Worm (Caenorhabditis elegans): ENCODE measurements around the gene rmd-2.
A peak's percentile ranks its signal among the peaks of the same experiment; 100 is the strongest.

rmd-2 gene

ce11 chrV:9986177-9986576 lies at the start of gene rmd-2:
rmd-2 (minus strand) TSS chrV:9986277.
- TF ChIP-seq hlh-30 (tag; optimal IDR thresholded peaks at IDR 0.05; ENCODE audit: insufficient read depth) (peak; percentile 28), hlh-13 (GFP tag; optimal IDR thresholded peaks at IDR 0.05) (no peak)

- TF ChIP-seq unc-42 (tag; optimal IDR thresholded peaks at IDR 0.05), result peak; percentile 30
- TF ChIP-seq pax-1 (tag; optimal IDR thresholded peaks at IDR 0.05), result no peak
- no peak for TF ChIP-seq ceh-18 (tag; optimal IDR thresholded peaks at IDR 0.05)
- no peak for TF ChIP-seq F13H6.1 (tag; optimal IDR thresholded peaks at IDR 0.05)
These were observed 49.5 kb upstream of the rmd-2 start for ce11 chrV:10035586-10035985.

ce11 chrV:10031384-10032171 lies 45.5 kb upstream of the rmd-2 start:
- TF ChIP-seq nhr-232 (tag; optimal IDR thresholded peaks at IDR 0.05) (no peak), ceh-48 (tag; optimal IDR thresholded peaks at IDR 0.05) (no peak), ahr-1 (tag; optimal IDR thresholded peaks at IDR 0.05) (no peak), sdc-2 (tag; optimal IDR thresholded peaks at IDR 0.05) (no peak), C08G9.2 (tag; optimal IDR thresholded peaks at IDR 0.05) (peak; percentile 48), sox-4 (tag; optimal IDR thresholded peaks at IDR 0.05) (no peak), ceh-2 (tag; optimal IDR thresholded peaks at IDR 0.05) (peak; percentile 40), T23F11.4 (GFP tag; optimal IDR thresholded peaks at IDR 0.05) (no peak), unc-86 (tag; optimal IDR thresholded peaks at IDR 0.05) (no peak), fax-1 (tag; optimal IDR thresholded peaks at IDR 0.05) (no peak), ceh-22 (tag; optimal IDR thresholded peaks at IDR 0.05) (no peak), pat-9 (tag; optimal IDR thresholded peaks at IDR 0.05) (no peak), odd-2 (tag; optimal IDR thresholded peaks at IDR 0.05) (no peak), fkh-6 (tag; optimal IDR thresholded peaks at IDR 0.05) (no peak), pha-4 (tag; optimal IDR thresholded peaks at IDR 0.05) (no peak), ref-2 (tag; optimal IDR thresholded peaks at IDR 0.05) (no peak), ceh-31 (tag; optimal IDR thresholded peaks at IDR 0.05) (peak; percentile 31), nfya-1 (tag; optimal IDR thresholded peaks at IDR 0.05) (no peak), zip-5 (tag; optimal IDR thresholded peaks at IDR 0.05) (peak; percentile 57), fkh-10 (GFP tag; optimal IDR thresholded peaks at IDR 0.05) (no peak), ceh-24 (tag; optimal IDR thresholded peaks at IDR 0.05) (no peak), ets-4 (tag; optimal IDR thresholded peaks at IDR 0.05) (peak; percentile 13), hlh-8 (tag; optimal IDR thresholded peaks at IDR 0.05) (no peak)

ce11 chrV:10030992-10031383 lies 44.9 kb upstream of the rmd-2 start, which contains the start of gene acl-2:
acl-2 (minus strand) TSS chrV:10031092.
- no peak for TF ChIP-seq dmd-4 (tag; optimal IDR thresholded peaks at IDR 0.05; ENCODE audit: borderline replicate concordance)
- no peak for TF ChIP-seq syd-9 (tag; optimal IDR thresholded peaks at IDR 0.05)
- no peak for TF ChIP-seq nhr-11 (tag; optimal IDR thresholded peaks at IDR 0.05)
- TF ChIP-seq hlh-6 (tag; optimal IDR thresholded peaks at IDR 0.05), result no peak
- no peak for TF ChIP-seq Y22D7AL.16 (tag; optimal IDR thresholded peaks at IDR 0.05)
- TF ChIP-seq ttx-3 (tag; optimal IDR thresholded peaks at IDR 0.05), result no peak
- no peak for TF ChIP-seq ceh-6 (GFP tag; optimal IDR thresholded peaks at IDR 0.05)
- no peak for TF ChIP-seq sdc-2 (tag; optimal IDR thresholded peaks at IDR 0.05)
- no peak for TF ChIP-seq pqm-1 (tag; optimal IDR thresholded peaks at IDR 0.05)
- TF ChIP-seq ceh-34 (tag; optimal IDR thresholded peaks at IDR 0.05), result no peak
- no peak for TF ChIP-seq ceh-45 (GFP tag; IDR thresholded peaks at IDR 0.05)
- no peak for TF ChIP-seq ceh-9 (tag; optimal IDR thresholded peaks at IDR 0.05)
- no peak for TF ChIP-seq ets-4 (tag; optimal IDR thresholded peaks at IDR 0.05)
- TF ChIP-seq eyg-1 (tag; optimal IDR thresholded peaks at IDR 0.05), result no peak
- TF ChIP-seq ama-1 (optimal IDR thresholded peaks at IDR 0.05), result no peak
- TF ChIP-seq sox-4 (tag; optimal IDR thresholded peaks at IDR 0.05), result no peak
- TF ChIP-seq T23F11.4 (GFP tag; optimal IDR thresholded peaks at IDR 0.05), result no peak
- no peak for TF ChIP-seq madf-2 (tag; optimal IDR thresholded peaks at IDR 0.05)
- no peak for TF ChIP-seq unc-86 (tag; optimal IDR thresholded peaks at IDR 0.05)
- no peak for TF ChIP-seq pros-1 (tag; optimal IDR thresholded peaks at IDR 0.05)
